Fruit fly (Drosophila melanogaster) S2 (cell line): ENCODE results near the gene CG6709.

Source experiments
- CG8478 ChIP-seq: fragments of >200 bp; optimal IDR thresholded peaks from 2 replicates; lab custom pipeline; 2018
- CTCF ChIP-seq, 2 experiments: fragments of >200 bp; optimal IDR thresholded peaks; 2 replicates each; lab custom pipeline; 2018

DNA sequence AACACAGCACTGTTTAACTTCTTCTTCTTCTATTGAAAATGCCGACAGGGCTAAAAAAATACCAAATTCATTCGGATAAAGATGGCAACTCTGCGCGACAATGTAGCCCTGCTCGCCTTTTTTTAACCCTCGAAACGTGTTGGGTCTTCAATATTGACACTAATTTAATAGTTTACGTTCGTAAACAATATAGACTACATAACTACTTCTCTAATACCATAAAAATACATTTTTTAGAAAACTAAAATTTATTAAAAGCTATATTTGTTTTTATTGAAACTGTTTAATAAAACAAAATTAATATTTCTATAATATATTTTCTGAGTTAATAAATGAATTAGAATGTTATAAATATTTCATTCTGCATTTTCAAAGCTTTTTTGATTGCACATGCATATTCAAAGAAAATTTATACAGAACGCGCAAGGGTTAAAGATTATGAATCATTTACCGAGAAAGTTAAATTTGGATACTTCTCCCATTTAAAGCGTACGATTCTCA is 5.9 kb downstream of the CG6709 start, which contains the start of the genes Taf2 and CalpB:
- TF ChIP-seq CG8478 (no peak), CTCF (optimal IDR thresholded peaks at IDR 0.05; lab: Kevin White, UChicago) (peak in 1 of 2 experiments; percentile 30)
